Fruit fly (Drosophila melanogaster) whole organism, embryonic: ENCODE measurements around the gene CCAP.

Source experiments
- Atf3 ChIP-seq: fragments of 200-800 bp; sonication (Bioruptor generic); optimal IDR thresholded peaks from 3 replicates; lab custom pipeline; 2016; ENCODE audit warnings: missing biosample characterization, missing genetic modification characterization
- Bgb ChIP-seq: fragments of 200-800 bp; sonication (Bioruptor generic); IDR thresholded peaks from 2 replicates; pipeline ENCODE4 v1.3.6; 2022; ENCODE audit warnings: missing biosample characterization, missing genetic modification characterization; ENCODE audit not compliant: partially characterized antibody
- BtbVII ChIP-seq: fragments of 200-800 bp; sonication (Bioruptor generic); optimal IDR thresholded peaks from 3 replicates; lab custom pipeline; 2017; ENCODE audit warnings: missing biosample characterization, mild to moderate bottlenecking, missing genetic modification characterization
- CG10147 ChIP-seq: fragments of 200-800 bp; sonication (Bioruptor generic); optimal IDR thresholded peaks from 2 replicates; lab custom pipeline; 2019; ENCODE audit warnings: missing biosample characterization, mild to moderate bottlenecking, missing genetic modification characterization, moderate library complexity
- CG10462 ChIP-seq: fragments of 200-800 bp; sonication (Bioruptor generic); optimal IDR thresholded peaks from 2 replicates; lab custom pipeline; 2016; ENCODE audit warnings: missing biosample characterization, missing genetic modification characterization
- CG10565 ChIP-seq: fragments of 200-800 bp; sonication (Bioruptor generic); optimal IDR thresholded peaks from 3 replicates; lab custom pipeline; 2016; ENCODE audit warnings: missing biosample characterization, mild to moderate bottlenecking, missing genetic modification characterization
- CG10959 ChIP-seq: fragments of 200-800 bp; sonication (Bioruptor generic); IDR thresholded peaks from 2 replicates; pipeline ENCODE4 v1.3.6; 2022; ENCODE audit warnings: missing biosample characterization, missing genetic modification characterization
- CG14710 ChIP-seq: fragments of 200-800 bp; sonication (Bioruptor generic); optimal IDR thresholded peaks from 3 replicates; lab custom pipeline; 2019; ENCODE audit warnings: missing biosample characterization, mild to moderate bottlenecking, missing genetic modification characterization, moderate library complexity
- CG18599 ChIP-seq: fragments of 200-800 bp; sonication (Bioruptor generic); optimal IDR thresholded peaks from 3 replicates; lab custom pipeline; 2017; ENCODE audit warnings: missing biosample characterization, missing genetic modification characterization, mild to moderate bottlenecking, moderate library complexity, missing genetic modification reagents
- CG32767 ChIP-seq: fragments of 200-800 bp; sonication (Bioruptor generic); IDR thresholded peaks from 2 replicates; pipeline ENCODE4 v1.3.6; 2022; ENCODE audit warnings: missing biosample characterization, missing genetic modification characterization
- CG34224 ChIP-seq: fragments of 200-800 bp; sonication (Bioruptor generic); IDR thresholded peaks from 3 replicates; pipeline ENCODE4 v1.3.6; 2022; ENCODE audit warnings: missing biosample characterization, missing genetic modification characterization; ENCODE audit not compliant: partially characterized antibody
- CG3838 ChIP-seq: fragments of 200-800 bp; sonication (Bioruptor generic); optimal IDR thresholded peaks from 3 replicates; lab custom pipeline; 2016; ENCODE audit warnings: missing biosample characterization, missing genetic modification characterization
- CG4328 ChIP-seq: fragments of 200-800 bp; sonication (Bioruptor generic); optimal IDR thresholded peaks from 3 replicates; lab custom pipeline; 2017; ENCODE audit warnings: missing biosample characterization, missing genetic modification reagents, missing genetic modification characterization
- CG6254 ChIP-seq: fragments of 200-800 bp; sonication (Bioruptor generic); optimal IDR thresholded peaks from 3 replicates; lab custom pipeline; 2017; ENCODE audit warnings: mild to moderate bottlenecking, missing biosample characterization, missing genetic modification reagents, missing genetic modification characterization
- CG7556 ChIP-seq: fragments of 200-800 bp; sonication (Bioruptor generic); optimal IDR thresholded peaks from 2 replicates; lab custom pipeline; 2017; ENCODE audit warnings: missing biosample characterization, mild to moderate bottlenecking, missing genetic modification characterization
- CG7928 ChIP-seq: fragments of 200-800 bp; sonication (Bioruptor generic); optimal IDR thresholded peaks from 2 replicates; lab custom pipeline; 2017; ENCODE audit warnings: missing biosample characterization, mild to moderate bottlenecking, missing genetic modification characterization
- CG8290 ChIP-seq, 3 experiments: fragments of 200-800 bp; sonication (Bioruptor generic); optimal IDR thresholded peaks; 2 replicates each; lab custom pipeline; 2016 to 2019; ENCODE audit warnings: missing biosample characterization in 3 of 3, missing genetic modification characterization in 3 of 3, mild to moderate bottlenecking in 2 of 3, moderate library complexity in 1 of 3
- CG8478 ChIP-seq: fragments of >200 bp; optimal IDR thresholded peaks from 2 replicates; lab custom pipeline; 2018
- CG8924 ChIP-seq: fragments of 200-800 bp; optimal IDR thresholded peaks from 3 replicates; lab custom pipeline; 2019; ENCODE audit warnings: missing biosample characterization, mild to moderate bottlenecking, missing genetic modification characterization, moderate library complexity
- CG9215 ChIP-seq: fragments of 200-800 bp; sonication (Bioruptor generic); IDR thresholded peaks from 2 replicates; pipeline ENCODE4 v1.3.6; 2022; ENCODE audit warnings: missing biosample characterization, missing genetic modification characterization
- CG9727 ChIP-seq: fragments of 200-800 bp; sonication (Bioruptor generic); optimal IDR thresholded peaks from 3 replicates; lab custom pipeline; 2017; ENCODE audit warnings: missing biosample characterization, mild to moderate bottlenecking, missing genetic modification characterization
- Chrac-16 ChIP-seq: fragments of 200-800 bp; sonication (Bioruptor generic); optimal IDR thresholded peaks from 3 replicates; lab custom pipeline; 2016; ENCODE audit warnings: missing biosample characterization, missing genetic modification characterization
- D19B ChIP-seq: fragments of 200-800 bp; sonication (Bioruptor generic); optimal IDR thresholded peaks from 2 replicates; lab custom pipeline; 2017; ENCODE audit warnings: missing biosample characterization, mild to moderate bottlenecking, missing genetic modification characterization
- HLH3B ChIP-seq: fragments of 200-800 bp; sonication (Bioruptor generic); IDR thresholded peaks from 2 replicates; pipeline ENCODE4 v1.3.6; 2022; ENCODE audit warnings: missing biosample characterization, missing genetic modification characterization
- HmgZ ChIP-seq: fragments of 200-800 bp; sonication (Bioruptor generic); optimal IDR thresholded peaks from 2 replicates; lab custom pipeline; 2018; ENCODE audit warnings: missing biosample characterization, mild to moderate bottlenecking, missing genetic modification characterization
- Hr39 ChIP-seq: fragments of >200 bp; optimal IDR thresholded peaks from 2 replicates; lab custom pipeline; 2017
- Mes4 ChIP-seq: fragments of 200-800 bp; sonication (Bioruptor generic); optimal IDR thresholded peaks from 2 replicates; lab custom pipeline; 2016; ENCODE audit warnings: missing biosample characterization, missing genetic modification characterization
- Oli ChIP-seq: fragments of 200-800 bp; sonication (Bioruptor generic); optimal IDR thresholded peaks from 2 replicates; lab custom pipeline; 2018; ENCODE audit warnings: missing biosample characterization, mild to moderate bottlenecking, missing genetic modification characterization, moderate library complexity
- Rfx ChIP-seq: fragments of 200-800 bp; sonication (Bioruptor generic); IDR thresholded peaks from 2 replicates; pipeline ENCODE4 v1.3.6; 2022; ENCODE audit warnings: missing biosample characterization, missing genetic modification characterization
- Sox102F ChIP-seq: fragments of 200-800 bp; sonication (Bioruptor generic); optimal IDR thresholded peaks from 2 replicates; lab custom pipeline; 2018; ENCODE audit warnings: missing biosample characterization, mild to moderate bottlenecking, missing genetic modification characterization, moderate library complexity
- Sry-β ChIP-seq: fragments of 200-800 bp; sonication (Bioruptor generic); optimal IDR thresholded peaks from 2 replicates; lab custom pipeline; 2018; ENCODE audit warnings: missing biosample characterization, mild to moderate bottlenecking, missing genetic modification characterization, moderate library complexity
- Stat92E ChIP-seq, 3 experiments: fragments of >200 bp in 2 of 3; fragments of 200-800 bp in 1 of 3; sonication (Bioruptor generic) in 1 of 3; optimal IDR thresholded peaks; 2 replicates each; lab custom pipeline; 2017 to 2019; ENCODE audit warnings: missing biosample characterization in 3 of 3, missing genetic modification characterization in 3 of 3, mild to moderate bottlenecking in 1 of 3, moderate library complexity in 1 of 3
- ac ChIP-seq: fragments of 200-800 bp; sonication (Bioruptor generic); optimal IDR thresholded peaks from 3 replicates; lab custom pipeline; 2017; ENCODE audit warnings: missing biosample characterization, mild to moderate bottlenecking, missing genetic modification characterization
- aop ChIP-seq: fragments of 200-800 bp; sonication (Bioruptor generic); IDR thresholded peaks from 2 replicates; pipeline ENCODE4 v1.3.6; 2022; ENCODE audit warnings: missing biosample characterization, missing genetic modification characterization
- ap ChIP-seq: fragments of 200-800 bp; sonication (Bioruptor generic); IDR thresholded peaks from 2 replicates; pipeline ENCODE4 v1.3.6; 2022; ENCODE audit warnings: missing biosample characterization, missing genetic modification characterization
- cad ChIP-seq: fragments of >200 bp; optimal IDR thresholded peaks from 2 replicates; lab custom pipeline; 2017; ENCODE audit warnings: missing biosample characterization, missing genetic modification characterization
- dati ChIP-seq: fragments of 200-800 bp; sonication (Bioruptor generic); IDR thresholded peaks from 2 replicates; pipeline ENCODE4 v1.3.6; 2022; ENCODE audit warnings: missing biosample characterization, missing genetic modification characterization
- dpn ChIP-seq, 2 experiments: fragments of 200-800 bp; sonication (Bioruptor generic); optimal IDR thresholded peaks; 3 replicates each; lab custom pipeline; 2016; ENCODE audit warnings: missing biosample characterization in 2 of 2, missing genetic modification characterization in 2 of 2
- eve ChIP-seq, 2 experiments: fragments of >200 bp; optimal IDR thresholded peaks; 2 replicates each; lab custom pipeline; 2017; ENCODE audit warnings: missing biosample characterization in 2 of 2, missing genetic modification characterization in 2 of 2
- fu2 ChIP-seq: fragments of 200-800 bp; sonication (Bioruptor generic); optimal IDR thresholded peaks from 2 replicates; lab custom pipeline; 2016; ENCODE audit warnings: missing biosample characterization, missing genetic modification characterization
- hth ChIP-seq: fragments of >200 bp; optimal IDR thresholded peaks from 2 replicates; lab custom pipeline; 2017; ENCODE audit warnings: inconsistent platforms
- lab ChIP-seq: fragments of 200-800 bp; sonication (Bioruptor generic); optimal IDR thresholded peaks from 3 replicates; lab custom pipeline; 2017; ENCODE audit warnings: missing biosample characterization, missing genetic modification characterization, mild to moderate bottlenecking, moderate library complexity, missing genetic modification reagents
- lilli ChIP-seq: fragments of 200-800 bp; sonication (Bioruptor generic); optimal IDR thresholded peaks from 3 replicates; lab custom pipeline; 2016; ENCODE audit warnings: missing biosample characterization, missing genetic modification characterization
- odd ChIP-seq: fragments of 200-800 bp; sonication (Bioruptor generic); optimal IDR thresholded peaks from 2 replicates; lab custom pipeline; 2017; ENCODE audit warnings: missing biosample characterization, mild to moderate bottlenecking, missing genetic modification characterization
- pho ChIP-seq: fragments of 200-800 bp; sonication (Bioruptor generic); optimal IDR thresholded peaks from 2 replicates; lab custom pipeline; 2016; ENCODE audit warnings: missing biosample characterization, missing genetic modification characterization
- shn ChIP-seq: fragments of 200-800 bp; sonication (Bioruptor generic); optimal IDR thresholded peaks from 3 replicates; lab custom pipeline; 2016; ENCODE audit warnings: missing biosample characterization, missing genetic modification characterization
- tup ChIP-seq: fragments of 200-800 bp; sonication (Bioruptor generic); optimal IDR thresholded peaks from 2 replicates; lab custom pipeline; 2016; ENCODE audit warnings: missing biosample characterization, mild to moderate bottlenecking, missing genetic modification characterization, moderate library complexity
- usp ChIP-seq: fragments of >200 bp; optimal IDR thresholded peaks from 2 replicates; lab custom pipeline; 2017; ENCODE audit warnings: missing biosample characterization, missing genetic modification characterization
- vfl ChIP-seq: fragments of 200-800 bp; sonication (Bioruptor generic); optimal IDR thresholded peaks from 2 replicates; lab custom pipeline; 2016; ENCODE audit warnings: missing biosample characterization, missing genetic modification characterization
- zf30C ChIP-seq: fragments of 200-800 bp; sonication (Bioruptor generic); optimal IDR thresholded peaks from 3 replicates; lab custom pipeline; 2018; ENCODE audit warnings: missing biosample characterization, mild to moderate bottlenecking, missing genetic modification characterization

CCAP gene

DNA sequence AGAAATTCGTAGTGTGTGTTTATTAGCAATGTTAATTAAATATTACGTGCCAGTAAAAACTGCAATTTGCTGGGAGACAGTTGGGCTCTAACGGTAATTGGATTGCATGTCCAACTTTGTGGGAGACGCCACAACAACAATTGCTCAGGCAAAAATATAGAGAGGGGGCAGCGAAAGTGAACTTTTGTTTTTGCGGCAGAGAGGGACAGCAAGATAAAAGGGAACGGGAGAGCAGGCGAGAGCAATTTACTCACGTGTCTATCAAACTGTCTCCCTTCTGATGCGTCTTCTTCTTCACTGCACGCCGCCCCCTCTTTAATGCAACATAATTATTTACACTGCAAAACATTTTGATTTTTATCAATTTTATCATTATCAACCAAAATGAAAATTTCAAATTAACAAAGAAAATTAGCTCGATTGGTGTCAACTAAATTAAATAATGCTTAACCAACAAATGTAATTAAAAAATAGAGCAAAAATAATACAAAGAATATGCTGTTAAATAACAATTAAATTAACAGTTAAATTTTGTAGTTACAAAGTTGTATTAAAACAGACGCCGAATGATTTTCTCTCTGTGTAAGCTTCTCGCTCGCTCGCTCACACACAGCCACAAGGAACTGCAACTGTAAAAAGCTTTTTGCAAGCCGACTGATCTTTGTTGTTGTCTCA lies 34.5 kb downstream of the CCAP start (continued):
- TF ChIP-seq BtbVII (GFP tag; lab: Kevin White, UChicago), result peak; percentile 51
- TF ChIP-seq vfl (GFP tag; lab: Kevin White, UChicago), result no peak
- TF ChIP-seq CG3838 (GFP tag; lab: Kevin White, UChicago), result peak; percentile 22
- TF ChIP-seq CG9727 (GFP tag; lab: Kevin White, UChicago), result peak; percentile 88
- peak; percentile 82 for TF ChIP-seq HLH3B (GFP tag; lab: Robert Waterston, UW)
- peak; percentile 65 for TF ChIP-seq shn
- peak; percentile 75 for TF ChIP-seq CG7556 (GFP tag; lab: Kevin White, UChicago)
- no peak for TF ChIP-seq hth (lab: Kevin White, UChicago)
- TF ChIP-seq lilli, result peak; percentile 50
- peak; percentile 33 for TF ChIP-seq D19B
- TF ChIP-seq CG6254 (GFP tag; lab: Kevin White, UChicago), result peak; percentile 80
- peak; percentile 72 for TF ChIP-seq CG10147 (GFP tag; lab: Kevin White, UChicago)
- no peak for TF ChIP-seq tup (GFP tag; lab: Kevin White, UChicago)
- TF ChIP-seq lab, result peak; percentile 79
- peak; percentile 91 for TF ChIP-seq CG8924 (tag; lab: Kevin White, UChicago)
- peak; percentile 75 for TF ChIP-seq Mes4 (GFP tag; lab: Kevin White, UChicago)
- peak; percentile 23 for TF ChIP-seq pho (GFP tag; lab: Kevin White, UChicago)
- no peak for TF ChIP-seq fu2 (GFP tag; lab: Kevin White, UChicago)
- TF ChIP-seq Rfx (GFP tag; lab: Robert Waterston, UW), result peak; percentile 58
- no peak for TF ChIP-seq Hr39 (lab: Kevin White, UChicago)
- TF ChIP-seq Bgb (GFP tag; lab: Robert Waterston, UW), result no peak
- TF ChIP-seq Sox102F (GFP tag; lab: Kevin White, UChicago), result peak; percentile 90
- TF ChIP-seq Atf3 (GFP tag; lab: Kevin White, UChicago), result peak; percentile 65
- peak in 1 of 2 experiments; percentile 92 for TF ChIP-seq eve (GFP tag; optimal IDR thresholded peaks at IDR 0.05; lab: Kevin White, UChicago)
- peak; percentile 44 for TF ChIP-seq odd (GFP tag; lab: Kevin White, UChicago)
- TF ChIP-seq CG8290 (GFP tag; optimal IDR thresholded peaks at IDR 0.05; lab: Kevin White, UChicago), result peak; percentile 78
- TF ChIP-seq CG8290 (tag; optimal IDR thresholded peaks at IDR 0.05; lab: Kevin White, UChicago), result no peak
- no peak for TF ChIP-seq usp (GFP tag; lab: Kevin White, UChicago)
- TF ChIP-seq CG32767 (GFP tag; lab: Robert Waterston, UW), result peak; percentile 80
- no peak for TF ChIP-seq CG8478 (lab: Kevin White, UChicago)
- no peak for TF ChIP-seq aop (GFP tag; lab: Robert Waterston, UW)
- no peak for TF ChIP-seq cad (GFP tag; lab: Kevin White, UChicago)
- TF ChIP-seq Sry-β (GFP tag; lab: Kevin White, UChicago), result no peak
- TF ChIP-seq CG10462 (GFP tag; lab: Kevin White, UChicago), result peak; percentile 62
- TF ChIP-seq Stat92E (GFP tag; optimal IDR thresholded peaks at IDR 0.05; lab: Kevin White, UChicago), result peak in 1 of 3 experiments; percentile 54
- TF ChIP-seq dati (GFP tag; lab: Robert Waterston, UW), result peak; percentile 44; the same call in 1 of the 2 replicates
- peak; percentile 55 for TF ChIP-seq CG9215 (GFP tag; lab: Robert Waterston, UW)
- TF ChIP-seq CG10565 (GFP tag; lab: Kevin White, UChicago), result peak; percentile 13
- TF ChIP-seq zf30C (GFP tag; lab: Kevin White, UChicago), result peak; percentile 80
- TF ChIP-seq ap, result peak; percentile 61; the same call in 1 of the 2 replicates
- TF ChIP-seq CG7928 (GFP tag; lab: Kevin White, UChicago), result no peak
- peak; percentile 62 for TF ChIP-seq Chrac-16 (GFP tag; lab: Kevin White, UChicago)
- TF ChIP-seq ac (GFP tag; lab: Kevin White, UChicago), result no peak
- no peak for TF ChIP-seq CG34224 (GFP tag; lab: Robert Waterston, UW)
- peak; percentile 48 for TF ChIP-seq CG4328 (GFP tag; lab: Kevin White, UChicago)
- peak; percentile 86 for TF ChIP-seq Oli (tag; lab: Kevin White, UChicago)
- TF ChIP-seq HmgZ (tag; lab: Kevin White, UChicago), result peak; percentile 4
- peak; percentile 70 for TF ChIP-seq CG18599
- TF ChIP-seq CG10959, result peak; percentile 64
- TF ChIP-seq CG14710 (tag; lab: Kevin White, UChicago), result peak; percentile 95
- peak; percentile 57 to 77 for TF ChIP-seq dpn (GFP tag; optimal IDR thresholded peaks at IDR 0.05; lab: Kevin White, UChicago)
